Worm (Caenorhabditis elegans): ENCODE results near the gene sago-1.

- TF ChIP-seq lsy-2 (tag; optimal IDR thresholded peaks at IDR 0.05), result no peak
- no peak for TF ChIP-seq pqm-1 (tag; optimal IDR thresholded peaks at IDR 0.05)
- no peak for TF ChIP-seq aly-2 (tag; optimal IDR thresholded peaks at IDR 0.05)
- TF ChIP-seq dpl-1 (GFP tag; optimal IDR thresholded peaks at IDR 0.05), result no peak
- TF ChIP-seq ZK546.5 (tag; optimal IDR thresholded peaks at IDR 0.05), result no peak
- no peak for TF ChIP-seq php-3 (GFP tag; IDR thresholded peaks at IDR 0.05)
- 0 out of 2 replicates have a peak, but pooled peaks have one; percentile 22 for TF ChIP-seq zfp-3 (GFP tag; conservative IDR thresholded peaks at IDR 0.05)
- TF ChIP-seq duxl-1 (tag; optimal IDR thresholded peaks at IDR 0.05; ENCODE audit: poor library complexity), result no peak
- TF ChIP-seq pha-4 (GFP tag; IDR thresholded peaks at IDR 0.05), result no peak
- TF ChIP-seq pha-4 (tag; optimal IDR thresholded peaks at IDR 0.05), result no peak
- no peak for TF ChIP-seq snpc-4 (tag; optimal IDR thresholded peaks at IDR 0.05)
- TF ChIP-seq zip-2 (tag; optimal IDR thresholded peaks at IDR 0.05), result no peak
These were observed 46.0 kb downstream of the sago-1 start for ce11 chrV:6349597-6349996.

Data from whole organism, L4 larva.